Worm (Caenorhabditis elegans): ENCODE measurements around the gene cchl-1.

- TF ChIP-seq him-1 (tag; optimal IDR thresholded peaks at IDR 0.05), result no peak
- no peak for TF ChIP-seq dao-5 (tag; optimal IDR thresholded peaks at IDR 0.05)
Measured at ce11 chrII:11193523-11193922, 42.7 kb downstream of the cchl-1 start.

Measured in whole organism, L4/young adult.